Worm (Caenorhabditis elegans) whole organism, early embryonic: ENCODE results near the gene nlp-11.

Experiments
- F13C5.2 ChIP-seq: sonication (generic microtip); optimal IDR thresholded peaks from 2 replicates; lab custom pipeline; 2017; ENCODE audit warnings: mild to moderate bottlenecking, missing genetic modification characterization, inconsistent platforms, missing compliant biosample characterization
- aly-1 ChIP-seq: sonication (generic microtip); optimal IDR thresholded peaks from 2 replicates; lab custom pipeline; 2016; ENCODE audit warnings: missing genetic modification characterization, missing compliant biosample characterization
- ama-1 ChIP-seq: fragments of 150-350 bp; optimal IDR thresholded peaks from 2 replicates; lab custom pipeline; 2014
- ceh-13 ChIP-seq: fragments of 200-800 bp; sonication (Bioruptor generic); optimal IDR thresholded peaks from 2 replicates; lab custom pipeline; 2018; ENCODE audit warnings: mild to moderate bottlenecking, missing genetic modification characterization, missing compliant biosample characterization
- ceh-36 ChIP-seq: sonication (generic microtip); optimal IDR thresholded peaks from 2 replicates; lab custom pipeline; 2016; ENCODE audit warnings: missing genetic modification characterization, inconsistent platforms, missing compliant biosample characterization
- ets-7 ChIP-seq: sonication (generic microtip); optimal IDR thresholded peaks from 2 replicates; lab custom pipeline; 2016; ENCODE audit warnings: missing genotype, missing genetic modification characterization, missing compliant biosample characterization
- flt-1 ChIP-seq: fragments of 200-800 bp; sonication (Bioruptor generic); IDR thresholded peaks from 2 replicates; pipeline ENCODE4 v1.3.6; 2022; ENCODE audit warnings: missing genetic modification characterization, missing compliant biosample characterization
- hmbx-1 ChIP-seq: sonication (generic microtip); optimal IDR thresholded peaks from 2 replicates; lab custom pipeline; 2016; ENCODE audit warnings: mild to moderate bottlenecking, missing genetic modification characterization, missing compliant biosample characterization
- hmg-4 ChIP-seq: fragments of 200-800 bp; sonication (Bioruptor generic); optimal IDR thresholded peaks from 2 replicates; lab custom pipeline; 2018; ENCODE audit warnings: mild to moderate bottlenecking, missing genetic modification characterization, missing compliant biosample characterization
- hnd-1 ChIP-seq: sonication (generic microtip); optimal IDR thresholded peaks from 2 replicates; lab custom pipeline; 2016; ENCODE audit warnings: missing genetic modification characterization, missing compliant biosample characterization
- tbx-37 ChIP-seq: fragments of 200-800 bp; sonication (Bioruptor generic); conservative IDR thresholded peaks from 2 replicates; pipeline ENCODE4 v1.3.6; 2022; ENCODE audit warnings: missing genetic modification reagents, missing genetic modification characterization, missing compliant biosample characterization
- tra-4 ChIP-seq: sonication (generic microtip); optimal IDR thresholded peaks from 2 replicates; lab custom pipeline; 2017; ENCODE audit warnings: missing genetic modification characterization, missing compliant biosample characterization

ce11 chrII:9684175-9684574, 7.6 kb downstream of the nlp-11 start:
- TF ChIP-seq ama-1, result no peak
- no peak for TF ChIP-seq flt-1
- TF ChIP-seq tbx-37, result no peak
- TF ChIP-seq ceh-13 (GFP tag; lab: Kevin White, UChicago), result no peak
- no peak for TF ChIP-seq hmg-4
- TF ChIP-seq aly-1 (tag; lab: Kevin White, UChicago), result no peak
- no peak for TF ChIP-seq ceh-36 (tag; lab: Kevin White, UChicago)
- no peak for TF ChIP-seq hnd-1 (tag; lab: Kevin White, UChicago)
- TF ChIP-seq ets-7, result no peak
- TF ChIP-seq F13C5.2, result no peak
- no peak for TF ChIP-seq hmbx-1 (tag; lab: Kevin White, UChicago)
- no peak for TF ChIP-seq tra-4 (tag; lab: Kevin White, UChicago)
